Worm (Caenorhabditis elegans) whole organism, mixed stage, embryonic: Measurements from ENCODE around the gene ZC239.4.
A peak's percentile ranks its signal among the peaks of the same experiment; 100 is the strongest.

Experiments
- M03D4.4 ChIP-seq: sonication (generic microtip); optimal IDR thresholded peaks from 2 replicates; lab custom pipeline; 2017; ENCODE audit warnings: mild to moderate bottlenecking, missing genetic modification characterization, missing compliant biosample characterization
- bed-3 ChIP-seq: fragments of 200-800 bp; sonication (Bioruptor generic); optimal IDR thresholded peaks from 3 replicates; lab custom pipeline; 2018; ENCODE audit warnings: mild to moderate bottlenecking, missing genetic modification characterization, moderate library complexity, missing compliant biosample characterization
- blmp-1 ChIP-seq: fragments of 150-350 bp; optimal IDR thresholded peaks from 2 replicates; lab custom pipeline; 2014; ENCODE audit warnings: missing biosample characterization, missing genetic modification characterization
- ceh-39 ChIP-seq: fragments of 150-350 bp; optimal IDR thresholded peaks from 2 replicates; lab custom pipeline; 2014; ENCODE audit warnings: missing biosample characterization, missing genetic modification characterization
- ceh-43 ChIP-seq: fragments of 200-800 bp; sonication (Bioruptor generic); optimal IDR thresholded peaks from 2 replicates; lab custom pipeline; 2018; ENCODE audit warnings: mild to moderate bottlenecking, missing genetic modification characterization, moderate library complexity, missing compliant biosample characterization
- ceh-83 ChIP-seq: fragments of 200-800 bp; sonication (Bioruptor generic); optimal IDR thresholded peaks from 2 replicates; lab custom pipeline; 2018; ENCODE audit warnings: mild to moderate bottlenecking, missing genetic modification characterization, missing compliant biosample characterization
- ces-1 ChIP-seq: fragments of 150-350 bp; optimal IDR thresholded peaks from 2 replicates; lab custom pipeline; 2014; ENCODE audit warnings: missing biosample characterization, missing genetic modification reagents, missing genetic modification characterization
- cnd-1 ChIP-seq: fragments of 200-800 bp; sonication (Bioruptor generic); optimal IDR thresholded peaks from 2 replicates; lab custom pipeline; 2018; ENCODE audit warnings: mild to moderate bottlenecking, missing genetic modification characterization, missing compliant biosample characterization
- drap-1 ChIP-seq: fragments of 200-800 bp; sonication (Bioruptor generic); optimal IDR thresholded peaks from 3 replicates; lab custom pipeline; 2018; ENCODE audit warnings: mild to moderate bottlenecking, missing genetic modification characterization, missing compliant biosample characterization
- elt-1 ChIP-seq: sonication (generic microtip); optimal IDR thresholded peaks from 2 replicates; lab custom pipeline; 2017; ENCODE audit warnings: missing genetic modification characterization, mild to moderate bottlenecking, missing compliant biosample characterization, antibody characterized with exemption, moderate library complexity, borderline replicate concordance; ENCODE audit not compliant: insufficient read depth
- elt-3 ChIP-seq: fragments of 150-350 bp; optimal IDR thresholded peaks from 2 replicates; lab custom pipeline; 2014; ENCODE audit warnings: missing biosample characterization, missing genetic modification characterization
- ham-2 ChIP-seq: fragments of 200-800 bp; sonication (Bioruptor generic); optimal IDR thresholded peaks from 2 replicates; lab custom pipeline; 2018; ENCODE audit warnings: mild to moderate bottlenecking, missing genetic modification characterization, missing compliant biosample characterization
- hlh-1 ChIP-seq: fragments of 150-350 bp; optimal IDR thresholded peaks from 2 replicates; lab custom pipeline; 2014; ENCODE audit warnings: missing biosample characterization, missing genetic modification reagents, missing genetic modification characterization
- lin-13 ChIP-seq: fragments of 150-350 bp; optimal IDR thresholded peaks from 2 replicates; lab custom pipeline; 2014; ENCODE audit warnings: missing biosample characterization, missing genetic modification characterization
- mab-5 ChIP-seq: fragments of 150-350 bp; optimal IDR thresholded peaks from 2 replicates; lab custom pipeline; 2014; ENCODE audit warnings: missing biosample characterization, missing genetic modification characterization
- mep-1 ChIP-seq: fragments of 150-350 bp; optimal IDR thresholded peaks from 2 replicates; lab custom pipeline; 2017; ENCODE audit warnings: missing biosample characterization, missing genetic modification reagents, missing genetic modification characterization, inconsistent platforms
- mls-2 ChIP-seq: sonication (generic microtip); optimal IDR thresholded peaks from 2 replicates; lab custom pipeline; 2016; ENCODE audit warnings: mild to moderate bottlenecking, missing genetic modification characterization, moderate library complexity, missing compliant biosample characterization
- nhr-12 ChIP-seq: fragments of 150-350 bp; optimal IDR thresholded peaks from 2 replicates; lab custom pipeline; 2014; ENCODE audit warnings: missing biosample characterization, missing genetic modification characterization
- nhr-2 ChIP-seq: fragments of 150-350 bp; optimal IDR thresholded peaks from 2 replicates; lab custom pipeline; 2014; ENCODE audit warnings: missing biosample characterization, missing genetic modification characterization
- nhr-237 ChIP-seq: fragments of 150-350 bp; optimal IDR thresholded peaks from 2 replicates; lab custom pipeline; 2014; ENCODE audit warnings: missing biosample characterization, missing genetic modification characterization
- nhr-28 ChIP-seq: fragments of 150-350 bp; optimal IDR thresholded peaks from 2 replicates; lab custom pipeline; 2014; ENCODE audit warnings: missing biosample characterization, missing genetic modification characterization
- nhr-76 ChIP-seq: sonication (generic microtip); optimal IDR thresholded peaks from 2 replicates; lab custom pipeline; 2017; ENCODE audit warnings: missing biosample characterization, missing genetic modification characterization
- snpc-4 ChIP-seq: fragments of 150-350 bp; optimal IDR thresholded peaks from 2 replicates; lab custom pipeline; 2014; ENCODE audit warnings: missing biosample characterization, missing genetic modification characterization
- sptf-1 ChIP-seq: sonication (generic microtip); optimal IDR thresholded peaks from 2 replicates; lab custom pipeline; 2017; ENCODE audit warnings: mild to moderate bottlenecking, missing genetic modification characterization, moderate library complexity, missing compliant biosample characterization
- tbx-8 ChIP-seq: fragments of 200-800 bp; sonication (Bioruptor generic); optimal IDR thresholded peaks from 2 replicates; lab custom pipeline; 2018; ENCODE audit warnings: mild to moderate bottlenecking, missing genetic modification characterization, moderate library complexity, missing compliant biosample characterization
- unc-120 ChIP-seq: sonication (generic microtip); optimal IDR thresholded peaks from 2 replicates; lab custom pipeline; 2017; ENCODE audit warnings: missing genetic modification characterization, missing compliant biosample characterization; ENCODE audit not compliant: poor library complexity, severe bottlenecking
- unc-39 ChIP-seq: fragments of 150-350 bp; optimal IDR thresholded peaks from 2 replicates; lab custom pipeline; 2014; ENCODE audit warnings: missing biosample characterization, missing genetic modification characterization
- zip-8 ChIP-seq: fragments of 150-350 bp; optimal IDR thresholded peaks from 2 replicates; lab custom pipeline; 2014; ENCODE audit warnings: missing biosample characterization, missing genetic modification characterization

The ZC239.4 gene

DNA sequence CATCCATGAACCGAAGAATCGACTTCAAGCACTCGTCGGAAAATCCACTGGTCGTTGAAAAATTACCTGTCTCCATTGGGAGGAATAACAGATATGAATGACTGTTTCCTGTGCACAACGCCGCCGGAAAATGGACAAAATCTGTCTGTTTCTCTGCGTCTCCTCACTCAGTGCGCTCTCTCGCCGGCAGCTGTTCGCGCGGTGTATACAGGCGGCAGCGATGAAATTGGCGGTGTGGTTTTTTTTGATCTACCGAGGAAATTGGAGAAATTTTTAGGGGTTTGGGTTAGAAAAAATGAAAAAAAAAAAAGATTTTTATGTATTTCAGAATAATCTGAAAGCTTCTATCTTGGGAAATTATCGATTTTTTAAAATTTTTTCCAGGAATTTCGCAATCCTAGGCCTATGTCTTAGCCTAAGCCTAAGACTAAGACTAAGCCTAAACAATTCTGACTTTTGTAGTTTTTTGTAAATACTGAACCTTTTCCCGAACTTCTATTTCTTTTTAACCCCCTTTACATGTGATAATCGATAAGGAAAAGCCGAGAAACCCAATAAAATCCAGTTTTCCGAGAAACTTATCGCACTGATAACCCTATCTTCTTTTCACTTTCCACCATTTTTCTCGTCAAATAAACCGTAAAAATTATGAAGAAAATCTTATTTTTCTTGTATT, 34.2 kb downstream of the ZC239.4 start, which contains the start of the genes fbxc-50 and C17F4.2:
fbxc-50 (minus strand) TSS at position 81 of the 676 bp plus-strand sequence.
C17F4.2 (plus strand) TSS at position 626 of the 676 bp plus-strand sequence.
- no peak for TF ChIP-seq ceh-39 (tag; lab: Kevin White, UChicago)
- no peak for TF ChIP-seq elt-3
- TF ChIP-seq hlh-1 (tag; lab: Kevin White, UChicago): peak; percentile 35

DNA sequence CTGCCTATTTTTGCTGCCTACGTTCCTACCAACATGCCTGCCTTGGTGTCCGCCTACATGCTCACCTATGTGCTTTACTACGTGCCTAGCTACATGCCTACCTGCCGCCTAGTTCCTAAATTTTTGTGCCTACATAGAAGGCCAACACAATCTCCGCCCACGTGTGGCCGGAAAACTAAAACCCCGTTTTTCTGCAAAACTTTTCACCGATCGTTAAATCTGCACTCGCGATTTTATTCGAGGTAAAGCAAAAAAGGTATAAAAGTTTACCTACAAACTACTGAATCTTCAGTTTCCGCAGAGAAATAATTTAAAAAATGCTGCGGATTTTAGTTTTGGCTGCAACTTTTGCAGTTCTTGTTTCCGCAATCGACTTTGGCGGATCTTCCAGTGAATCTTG, 35.4 kb downstream of the ZC239.4 start, which contains the start of gene clec-124:
clec-124 (plus strand) TSS at position 301 of the 400 bp plus-strand sequence.
- no peak for TF ChIP-seq bed-3
- TF ChIP-seq snpc-4 (tag; lab: Kevin White, UChicago): no peak
- no peak for TF ChIP-seq zip-8 (tag; lab: Kevin White, UChicago)
- TF ChIP-seq ceh-43 (GFP tag; lab: Kevin White, UChicago): no peak
- TF ChIP-seq ham-2 (GFP tag; lab: Kevin White, UChicago): no peak
- TF ChIP-seq mab-5 (tag; lab: Kevin White, UChicago): no peak
- no peak for TF ChIP-seq M03D4.4 (tag; lab: Kevin White, UChicago)
- no peak for TF ChIP-seq nhr-76 (tag; lab: Kevin White, UChicago)
- TF ChIP-seq nhr-2 (tag; lab: Kevin White, UChicago): no peak
- no peak for TF ChIP-seq ceh-83 (GFP tag; lab: Kevin White, UChicago)
- TF ChIP-seq blmp-1 (tag; lab: Kevin White, UChicago): no peak
- TF ChIP-seq lin-13 (tag; lab: Kevin White, UChicago): no peak
- TF ChIP-seq nhr-28 (tag; lab: Kevin White, UChicago): no peak
- TF ChIP-seq mls-2 (tag; lab: Kevin White, UChicago): no peak
- no peak for TF ChIP-seq drap-1 (GFP tag; lab: Kevin White, UChicago)
- TF ChIP-seq elt-1 (tag; lab: Kevin White, UChicago): no peak
- no peak for TF ChIP-seq cnd-1
- no peak for TF ChIP-seq nhr-12 (tag; lab: Kevin White, UChicago)

DNA sequence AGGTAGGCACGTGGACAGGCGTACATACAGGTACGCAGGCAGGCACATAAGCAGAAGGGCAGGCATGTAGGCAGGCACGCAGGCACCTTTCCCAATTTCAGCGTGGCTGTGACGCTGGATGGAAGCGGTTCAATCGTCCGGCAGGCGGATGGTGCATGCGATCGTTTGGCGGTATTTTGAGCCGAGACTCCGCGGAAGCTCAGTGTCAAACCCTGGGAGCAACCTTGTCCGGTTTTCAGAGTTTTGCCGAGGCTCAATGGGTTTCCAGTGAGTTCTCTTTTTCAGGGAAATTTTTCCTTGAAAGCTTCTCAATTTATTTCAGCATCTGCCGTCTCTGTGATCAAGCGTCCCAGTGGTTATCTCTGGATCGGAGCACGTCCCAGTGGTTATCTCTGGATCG, 36.2 kb downstream of the ZC239.4 start:
- no peak for TF ChIP-seq mab-5 (tag; lab: Kevin White, UChicago)
- TF ChIP-seq M03D4.4 (tag; lab: Kevin White, UChicago): no peak
- TF ChIP-seq tbx-8 (GFP tag; lab: Kevin White, UChicago): no peak
- no peak for TF ChIP-seq unc-39 (tag; lab: Kevin White, UChicago)
- no peak for TF ChIP-seq ceh-43 (GFP tag; lab: Kevin White, UChicago)
- no peak for TF ChIP-seq ceh-39 (tag; lab: Kevin White, UChicago)
- TF ChIP-seq lin-13 (tag; lab: Kevin White, UChicago): no peak
- no peak for TF ChIP-seq cnd-1
- TF ChIP-seq unc-120 (tag; lab: Kevin White, UChicago): no peak
- TF ChIP-seq nhr-76 (tag; lab: Kevin White, UChicago): no peak
- no peak for TF ChIP-seq ces-1
- TF ChIP-seq zip-8 (tag; lab: Kevin White, UChicago): no peak
- no peak for TF ChIP-seq bed-3

DNA sequence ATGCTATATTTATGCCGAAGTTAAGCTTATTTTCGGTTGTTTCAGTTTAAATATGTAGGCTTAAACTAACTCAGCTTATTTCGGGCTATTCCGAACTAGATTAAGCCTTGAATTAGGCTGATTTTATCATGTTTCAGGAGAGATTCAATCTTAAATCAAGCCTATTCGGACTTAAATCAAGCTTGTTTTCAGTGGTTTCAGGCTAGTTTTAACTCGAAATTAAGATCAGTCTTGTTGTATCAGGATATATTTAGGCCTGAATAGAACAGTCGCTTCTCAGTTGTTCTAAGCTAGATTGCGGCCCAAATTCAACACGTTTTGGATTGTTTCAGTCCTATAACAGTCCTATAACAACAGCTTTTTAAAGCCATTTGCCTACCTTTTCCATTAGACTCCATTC, 37.8 kb downstream of the ZC239.4 start:
- no peak for TF ChIP-seq nhr-237
- no peak for TF ChIP-seq unc-120 (tag; lab: Kevin White, UChicago)
- TF ChIP-seq sptf-1 (tag; lab: Kevin White, UChicago): no peak
- TF ChIP-seq drap-1 (GFP tag; lab: Kevin White, UChicago): no peak
- TF ChIP-seq, all 35 proteins: peak for 0

ce11 chrII:3259254-3259653, 45.3 kb downstream of the ZC239.4 start, which contains the start of gene gcy-19:
TSS of gene gcy-19 (minus strand) at chrII:3259354.
- TF ChIP-seq nhr-28 (tag; lab: Kevin White, UChicago): no peak
- TF ChIP-seq nhr-237: no peak
- no peak for TF ChIP-seq mep-1
- TF ChIP-seq ces-1: no peak
- TF ChIP-seq mab-5 (tag; lab: Kevin White, UChicago): no peak
- TF ChIP-seq unc-120 (tag; lab: Kevin White, UChicago): no peak
- TF ChIP-seq cnd-1: no peak
- TF ChIP-seq unc-39 (tag; lab: Kevin White, UChicago): no peak
- no peak for TF ChIP-seq snpc-4 (tag; lab: Kevin White, UChicago)
